Worm (Caenorhabditis elegans): ENCODE results near the gene Y37D8A.8.

DNA sequence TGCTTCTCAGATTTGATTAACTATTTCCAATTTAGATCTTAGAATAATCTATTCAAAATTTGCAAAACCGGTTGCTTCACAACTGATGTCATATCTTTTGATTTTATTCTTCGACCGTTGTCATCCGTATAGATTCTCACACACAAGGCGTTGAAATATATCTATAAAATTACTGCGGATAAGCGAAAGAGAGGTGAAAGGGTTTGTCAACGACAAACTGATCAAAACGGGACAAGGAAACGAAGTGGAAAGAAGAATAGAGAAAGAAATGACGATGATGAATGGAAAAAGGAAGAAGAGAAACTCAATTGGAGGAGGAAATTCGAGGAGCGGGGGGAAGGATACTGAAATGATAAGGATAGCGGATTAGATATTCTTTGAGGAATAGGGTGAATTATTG, 13.7 kb upstream of the Y37D8A.8 start:
- no peak for TF ChIP-seq nhr-11 (tag; optimal IDR thresholded peaks at IDR 0.05)
- TF ChIP-seq fkh-2 (tag; optimal IDR thresholded peaks at IDR 0.05), result no peak
- TF ChIP-seq R02D3.7 (tag; optimal IDR thresholded peaks at IDR 0.05), result no peak
- TF ChIP-seq nhr-237 (tag; optimal IDR thresholded peaks at IDR 0.05), result no peak
- no peak for TF ChIP-seq ceh-82 (tag; optimal IDR thresholded peaks at IDR 0.05)
- TF ChIP-seq snpc-4 (tag; optimal IDR thresholded peaks at IDR 0.05), result no peak
